Worm (Caenorhabditis elegans) whole organism, early embryonic: ENCODE results near the gene ZK697.1.

ENCODE experiments used
- B0310.2 ChIP-seq: sonication (generic microtip); optimal IDR thresholded peaks from 2 replicates; lab custom pipeline; 2016; ENCODE audit warnings: mild to moderate bottlenecking, missing genetic modification characterization, missing compliant biosample characterization
- ama-1 ChIP-seq: fragments of 150-350 bp; optimal IDR thresholded peaks from 2 replicates; lab custom pipeline; 2014
- flt-1 ChIP-seq: fragments of 200-800 bp; sonication (Bioruptor generic); IDR thresholded peaks from 2 replicates; pipeline ENCODE4 v1.3.6; 2022; ENCODE audit warnings: missing genetic modification characterization, missing compliant biosample characterization
- hmg-4 ChIP-seq: fragments of 200-800 bp; sonication (Bioruptor generic); optimal IDR thresholded peaks from 2 replicates; lab custom pipeline; 2018; ENCODE audit warnings: mild to moderate bottlenecking, missing genetic modification characterization, missing compliant biosample characterization
- hnd-1 ChIP-seq: sonication (generic microtip); optimal IDR thresholded peaks from 2 replicates; lab custom pipeline; 2016; ENCODE audit warnings: missing genetic modification characterization, missing compliant biosample characterization
- pes-1 ChIP-seq: fragments of 200-800 bp; sonication (Bioruptor generic); IDR thresholded peaks from 2 replicates; pipeline ENCODE4 v1.3.6; 2022; ENCODE audit warnings: missing genetic modification reagents, missing genetic modification characterization, missing compliant biosample characterization
- scrt-1 ChIP-seq: fragments of 200-800 bp; sonication (Bioruptor generic); IDR thresholded peaks from 2 replicates; pipeline ENCODE4 v1.3.6; 2022; ENCODE audit warnings: missing genetic modification characterization, missing compliant biosample characterization
- tbx-11 ChIP-seq: fragments of 200-800 bp; sonication (Bioruptor generic); IDR thresholded peaks from 2 replicates; pipeline ENCODE4 v1.3.6; 2022; ENCODE audit warnings: missing genetic modification characterization, missing compliant biosample characterization

DNA sequence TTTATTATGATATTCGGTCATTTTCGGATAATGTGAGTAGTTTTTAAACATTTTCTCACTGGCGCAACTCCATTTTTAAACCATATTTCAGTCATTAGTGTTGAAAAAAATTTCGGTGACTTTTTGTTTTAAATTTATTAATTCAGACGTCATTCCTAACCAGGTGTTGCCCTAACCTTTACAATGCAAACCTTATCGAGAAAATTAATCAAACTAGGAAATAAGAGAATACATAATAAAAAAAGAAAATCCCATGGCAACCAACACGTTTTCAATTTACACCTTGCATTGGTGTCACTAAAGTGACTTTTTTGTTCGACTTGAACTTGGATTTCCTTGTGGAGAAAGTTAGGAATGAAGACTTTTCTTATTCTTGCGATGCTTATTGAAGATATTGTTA is 35.6 kb downstream of the ZK697.1 start, which contains the start of gene F36H9.2:
- no peak for TF ChIP-seq tbx-11 (GFP tag; lab: Robert Waterston, UW)
- TF ChIP-seq flt-1 (GFP tag; lab: Robert Waterston, UW) = no peak
- no peak for TF ChIP-seq hnd-1 (tag; lab: Kevin White, UChicago)
- no peak for TF ChIP-seq scrt-1 (GFP tag; lab: Robert Waterston, UW)
- no peak for TF ChIP-seq pes-1 (GFP tag; lab: Robert Waterston, UW)
- TF ChIP-seq hmg-4 (GFP tag; lab: Kevin White, UChicago) = no peak
- no peak for TF ChIP-seq ama-1 (lab: Kevin White, UChicago)
- no peak for TF ChIP-seq B0310.2 (tag; lab: Kevin White, UChicago)
